Fruit fly (Drosophila melanogaster) whole organism, adult: ENCODE measurements around the gene CG17931.

Source experiments
- CG11617 ChIP-seq: fragments of 200-800 bp; sonication (Bioruptor generic); optimal IDR thresholded peaks from 2 replicates; lab custom pipeline; 2017; ENCODE audit warnings: mild to moderate bottlenecking, missing biosample characterization, missing genetic modification reagents, missing genetic modification characterization
- CG12768 ChIP-seq: fragments of 200-800 bp; sonication (Bioruptor generic); optimal IDR thresholded peaks from 2 replicates; lab custom pipeline; 2017; ENCODE audit warnings: missing biosample characterization, missing genetic modification characterization, mild to moderate bottlenecking, moderate library complexity, missing genetic modification reagents
- CG14711 ChIP-seq: fragments of 200-800 bp; sonication (Bioruptor generic); optimal IDR thresholded peaks from 2 replicates; lab custom pipeline; 2018; ENCODE audit warnings: missing biosample characterization, mild to moderate bottlenecking, missing genetic modification characterization, moderate library complexity
- CG1620 ChIP-seq: fragments of 200-800 bp; sonication (Bioruptor generic); optimal IDR thresholded peaks from 2 replicates; lab custom pipeline; 2016; ENCODE audit warnings: missing biosample characterization, missing genetic modification characterization
- CG33017 ChIP-seq: fragments of 200-800 bp; sonication (Bioruptor generic); optimal IDR thresholded peaks from 2 replicates; lab custom pipeline; 2018; ENCODE audit warnings: missing biosample characterization, mild to moderate bottlenecking, missing genetic modification characterization, moderate library complexity
- CG5204 ChIP-seq: fragments of 200-800 bp; sonication (Bioruptor generic); optimal IDR thresholded peaks from 2 replicates; lab custom pipeline; 2016; ENCODE audit warnings: missing biosample characterization, missing genetic modification characterization
- CG7045 ChIP-seq: fragments of 200-800 bp; sonication (Bioruptor generic); optimal IDR thresholded peaks from 2 replicates; lab custom pipeline; 2017; ENCODE audit warnings: missing biosample characterization, mild to moderate bottlenecking, missing genetic modification characterization
- CG7101 ChIP-seq: fragments of 200-800 bp; sonication (Bioruptor generic); optimal IDR thresholded peaks from 2 replicates; lab custom pipeline; 2018; ENCODE audit warnings: missing biosample characterization, mild to moderate bottlenecking, missing genetic modification characterization, moderate library complexity
- Clk ChIP-seq: fragments of 200-800 bp; sonication (Bioruptor generic); optimal IDR thresholded peaks from 2 replicates; lab custom pipeline; 2017; ENCODE audit warnings: missing biosample characterization, missing genetic modification characterization
- Crg-1 ChIP-seq: fragments of 200-800 bp; sonication (Bioruptor generic); optimal IDR thresholded peaks from 2 replicates; lab custom pipeline; 2016; ENCODE audit warnings: missing biosample characterization, missing genetic modification characterization
- Hr96 ChIP-seq: fragments of 200-800 bp; sonication (Bioruptor generic); optimal IDR thresholded peaks from 2 replicates; lab custom pipeline; 2016; ENCODE audit warnings: missing biosample characterization, missing genetic modification characterization
- Mnt ChIP-seq: fragments of 200-800 bp; sonication (Bioruptor generic); optimal IDR thresholded peaks from 2 replicates; lab custom pipeline; 2016; ENCODE audit warnings: missing biosample characterization, mild to moderate bottlenecking, missing genetic modification characterization
- bab1 ChIP-seq: fragments of 200-800 bp; sonication (Bioruptor generic); optimal IDR thresholded peaks from 3 replicates; lab custom pipeline; 2019; ENCODE audit warnings: missing biosample characterization, mild to moderate bottlenecking, missing genetic modification characterization, moderate library complexity
- cic ChIP-seq: fragments of 200-800 bp; sonication (Bioruptor generic); optimal IDR thresholded peaks from 2 replicates; lab custom pipeline; 2017; ENCODE audit warnings: missing biosample characterization, mild to moderate bottlenecking, missing genetic modification characterization, moderate library complexity
- cnc ChIP-seq, 2 experiments: fragments of >200 bp; optimal IDR thresholded peaks; 2 replicates each; lab custom pipeline; 2017
- kay ChIP-seq: fragments of 200-800 bp; sonication (Bioruptor generic); peaks from one replicate; lab custom pipeline; 2016; ENCODE audit warnings: missing biosample characterization, missing genetic modification characterization, borderline replicate concordance
- ovo ChIP-seq: fragments of 200-800 bp; sonication (Bioruptor generic); optimal IDR thresholded peaks from 2 replicates; lab custom pipeline; 2016; ENCODE audit warnings: missing biosample characterization, missing genetic modification characterization
- pad ChIP-seq: fragments of 200-800 bp; sonication (Bioruptor generic); optimal IDR thresholded peaks from 3 replicates; lab custom pipeline; 2017; ENCODE audit warnings: missing biosample characterization, missing genetic modification characterization, mild to moderate bottlenecking, moderate library complexity, missing genetic modification reagents
- tj ChIP-seq: fragments of 200-800 bp; sonication (Bioruptor generic); optimal IDR thresholded peaks from 3 replicates; lab custom pipeline; 2017; ENCODE audit warnings: missing biosample characterization, mild to moderate bottlenecking, missing genetic modification characterization, moderate library complexity
- toe ChIP-seq: fragments of 200-800 bp; sonication (Bioruptor generic); optimal IDR thresholded peaks from 2 replicates; lab custom pipeline; 2016; ENCODE audit warnings: missing biosample characterization, missing genetic modification characterization

Gene CG17931

dm6 chr3R:16359098-16359497 is at the start of gene CG17931:
CG17931 (minus strand) TSS chr3R:16359466.
- peak; percentile 2 for TF ChIP-seq CG7101 (tag; lab: Kevin White, UChicago)
- TF ChIP-seq cnc (optimal IDR thresholded peaks at IDR 0.05; lab: Kevin White, UChicago) = no peak
- TF ChIP-seq bab1 (GFP tag; lab: Kevin White, UChicago) = peak; percentile 63
- TF ChIP-seq Mnt = no peak
- TF ChIP-seq kay (GFP tag; lab: Kevin White, UChicago) = no peak
- TF ChIP-seq pad (GFP tag; lab: Kevin White, UChicago) = no peak
- no peak for TF ChIP-seq CG5204 (GFP tag; lab: Kevin White, UChicago)
- no peak for TF ChIP-seq CG12768 (GFP tag; lab: Kevin White, UChicago)
- no peak for TF ChIP-seq CG14711
- no peak for TF ChIP-seq CG33017 (tag; lab: Kevin White, UChicago)
- TF ChIP-seq Hr96 (GFP tag; lab: Kevin White, UChicago) = no peak
- TF ChIP-seq Crg-1 (GFP tag; lab: Kevin White, UChicago) = peak; percentile 21
- no peak for TF ChIP-seq CG11617 (GFP tag; lab: Kevin White, UChicago)
- TF ChIP-seq Clk (GFP tag; lab: Kevin White, UChicago) = no peak
- TF ChIP-seq tj = no peak
- TF ChIP-seq toe (GFP tag; lab: Kevin White, UChicago) = no peak
- no peak for TF ChIP-seq ovo (GFP tag; lab: Kevin White, UChicago)
- TF ChIP-seq CG7045 (GFP tag; lab: Kevin White, UChicago) = no peak
- TF ChIP-seq CG1620 (GFP tag; lab: Kevin White, UChicago) = no peak
- no peak for TF ChIP-seq cic (GFP tag; lab: Kevin White, UChicago)

- TF ChIP-seq CG1620 (GFP tag; lab: Kevin White, UChicago) (no peak), CG11617 (GFP tag; lab: Kevin White, UChicago) (no peak), CG7045 (GFP tag; lab: Kevin White, UChicago) (no peak), CG5204 (GFP tag; lab: Kevin White, UChicago) (no peak), CG12768 (GFP tag; lab: Kevin White, UChicago) (no peak), Clk (GFP tag; lab: Kevin White, UChicago) (no peak)
These were observed 49.2 kb upstream of the CG17931 start for dm6 chr3R:16408434-16408833.

- no peak for TF ChIP-seq Clk (GFP tag; lab: Kevin White, UChicago)
These were observed 47.4 kb upstream of the CG17931 start for dm6 chr3R:16406618-16407017.

dm6 chr3R:16403734-16404057 is 44.4 kb upstream of the CG17931 start:
- TF ChIP-seq toe (GFP tag; lab: Kevin White, UChicago) (no peak), bab1 (GFP tag; lab: Kevin White, UChicago) (no peak), Mnt (no peak), CG33017 (tag; lab: Kevin White, UChicago) (no peak), cic (GFP tag; lab: Kevin White, UChicago) (no peak), CG11617 (GFP tag; lab: Kevin White, UChicago) (no peak), ovo (GFP tag; lab: Kevin White, UChicago) (no peak), kay (GFP tag; lab: Kevin White, UChicago) (no peak), CG7045 (GFP tag; lab: Kevin White, UChicago) (no peak), CG12768 (GFP tag; lab: Kevin White, UChicago) (no peak), Crg-1 (GFP tag; lab: Kevin White, UChicago) (no peak), CG7101 (tag; lab: Kevin White, UChicago) (no peak), tj (no peak), cnc (optimal IDR thresholded peaks at IDR 0.05; lab: Kevin White, UChicago) (no peak), CG5204 (GFP tag; lab: Kevin White, UChicago) (no peak), CG1620 (GFP tag; lab: Kevin White, UChicago) (no peak), Clk (GFP tag; lab: Kevin White, UChicago) (no peak), pad (GFP tag; lab: Kevin White, UChicago) (no peak), CG14711 (no peak)

dm6 chr3R:16403023-16403733 is 43.9 kb upstream of the CG17931 start, which contains the start of gene ss:
ss (minus strand) TSS chr3R:16403690.
- TF ChIP-seq Clk (GFP tag; lab: Kevin White, UChicago) (no peak), Hr96 (GFP tag; lab: Kevin White, UChicago) (no peak), cic (GFP tag; lab: Kevin White, UChicago) (no peak)

- TF ChIP-seq Mnt (no peak), CG33017 (tag; lab: Kevin White, UChicago) (no peak), CG7101 (tag; lab: Kevin White, UChicago) (no peak), tj (no peak), Hr96 (GFP tag; lab: Kevin White, UChicago) (no peak), CG12768 (GFP tag; lab: Kevin White, UChicago) (no peak), cnc (optimal IDR thresholded peaks at IDR 0.05; lab: Kevin White, UChicago) (no peak)
These were observed 37.3 kb upstream of the CG17931 start for dm6 chr3R:16396565-16396964.

- TF ChIP-seq CG7101 (tag; lab: Kevin White, UChicago) (no peak), CG5204 (GFP tag; lab: Kevin White, UChicago) (no peak), kay (GFP tag; lab: Kevin White, UChicago) (no peak), cic (GFP tag; lab: Kevin White, UChicago) (no peak), CG1620 (GFP tag; lab: Kevin White, UChicago) (no peak)
These were observed 36.2 kb upstream of the CG17931 start for dm6 chr3R:16395448-16395847.
